Fruit fly (Drosophila melanogaster) whole organism, embryonic: ENCODE results near the gene CG42554.

ENCODE experiments used
- Adf1 ChIP-seq: fragments of 200-800 bp; sonication (Bioruptor generic); IDR thresholded peaks from 2 replicates; pipeline ENCODE4 v1.3.6; 2022; ENCODE audit warnings: missing biosample characterization, missing genetic modification characterization
- C15 ChIP-seq: fragments of 200-800 bp; sonication (Bioruptor generic); IDR thresholded peaks from 3 replicates; pipeline ENCODE4 v1.3.6; 2022; ENCODE audit warnings: missing biosample characterization, missing genetic modification characterization
- CG10209 ChIP-seq: fragments of 200-800 bp; sonication (Bioruptor generic); optimal IDR thresholded peaks from 3 replicates; lab custom pipeline; 2017; ENCODE audit warnings: missing biosample characterization, mild to moderate bottlenecking, missing genetic modification characterization, missing genetic modification reagents
- CG10274 ChIP-seq: fragments of 200-800 bp; sonication (Bioruptor generic); optimal IDR thresholded peaks from 3 replicates; lab custom pipeline; 2017; ENCODE audit warnings: missing biosample characterization, mild to moderate bottlenecking, missing genetic modification characterization
- CG10565 ChIP-seq: fragments of 200-800 bp; sonication (Bioruptor generic); optimal IDR thresholded peaks from 3 replicates; lab custom pipeline; 2016; ENCODE audit warnings: missing biosample characterization, mild to moderate bottlenecking, missing genetic modification characterization
- CG11560 ChIP-seq: fragments of 200-800 bp; sonication (Bioruptor generic); IDR thresholded peaks from 3 replicates; pipeline ENCODE4 v1.3.6; 2022; ENCODE audit warnings: missing biosample characterization, missing genetic modification characterization
- CG13894 ChIP-seq: fragments of 200-800 bp; sonication (Bioruptor generic); optimal IDR thresholded peaks from 3 replicates; lab custom pipeline; 2018; ENCODE audit warnings: missing biosample characterization, mild to moderate bottlenecking, missing genetic modification characterization, moderate library complexity
- CG14667 ChIP-seq: fragments of 200-800 bp; sonication (Bioruptor generic); IDR thresholded peaks from 2 replicates; pipeline ENCODE4 v1.3.6; 2022; ENCODE audit warnings: missing biosample characterization, missing genetic modification characterization
- CG14710 ChIP-seq: fragments of 200-800 bp; sonication (Bioruptor generic); optimal IDR thresholded peaks from 3 replicates; lab custom pipeline; 2019; ENCODE audit warnings: missing biosample characterization, mild to moderate bottlenecking, missing genetic modification characterization, moderate library complexity
- CG15011 ChIP-seq: fragments of 200-800 bp; sonication (Bioruptor generic); optimal IDR thresholded peaks from 3 replicates; lab custom pipeline; 2018; ENCODE audit warnings: missing biosample characterization, mild to moderate bottlenecking, missing genetic modification characterization
- CG15479 ChIP-seq: fragments of 200-800 bp; sonication (Bioruptor generic); optimal IDR thresholded peaks from 3 replicates; lab custom pipeline; 2019; ENCODE audit warnings: missing biosample characterization, mild to moderate bottlenecking, missing genetic modification characterization, moderate library complexity
- CG17361 ChIP-seq: fragments of 200-800 bp; sonication (Bioruptor generic); IDR thresholded peaks from 3 replicates; pipeline ENCODE4 v1.3.6; 2022; ENCODE audit warnings: missing biosample characterization, missing genetic modification characterization
- CG17802 ChIP-seq: fragments of 200-800 bp; sonication (Bioruptor generic); optimal IDR thresholded peaks from 2 replicates; lab custom pipeline; 2018; ENCODE audit warnings: missing biosample characterization, mild to moderate bottlenecking, missing genetic modification characterization, moderate library complexity
- CG1792 ChIP-seq: fragments of 200-800 bp; sonication (Bioruptor generic); optimal IDR thresholded peaks from 2 replicates; lab custom pipeline; 2016; ENCODE audit warnings: missing biosample characterization, missing genetic modification characterization
- CG2129 ChIP-seq: fragments of 200-800 bp; sonication (Bioruptor generic); IDR thresholded peaks from 2 replicates; pipeline ENCODE4 v1.3.6; 2022; ENCODE audit warnings: missing biosample characterization, missing genetic modification characterization; ENCODE audit not compliant: partially characterized antibody
- CG2678 ChIP-seq: fragments of 200-800 bp; sonication (Bioruptor generic); optimal IDR thresholded peaks from 3 replicates; lab custom pipeline; 2019; ENCODE audit warnings: missing biosample characterization, mild to moderate bottlenecking, missing genetic modification characterization, moderate library complexity
- CG3407 ChIP-seq: fragments of 200-800 bp; sonication (Bioruptor generic); optimal IDR thresholded peaks from 2 replicates; lab custom pipeline; 2018; ENCODE audit warnings: missing biosample characterization, mild to moderate bottlenecking, missing genetic modification characterization
- CG6654 ChIP-seq: fragments of 200-800 bp; sonication (Bioruptor generic); optimal IDR thresholded peaks from 2 replicates; lab custom pipeline; 2017; ENCODE audit warnings: missing biosample characterization, mild to moderate bottlenecking, missing genetic modification characterization
- CG6765 ChIP-seq: fragments of 200-800 bp; sonication (Bioruptor generic); optimal IDR thresholded peaks from 3 replicates; lab custom pipeline; 2017; ENCODE audit warnings: missing biosample characterization, mild to moderate bottlenecking, missing genetic modification characterization
- CG7556 ChIP-seq: fragments of 200-800 bp; sonication (Bioruptor generic); optimal IDR thresholded peaks from 2 replicates; lab custom pipeline; 2017; ENCODE audit warnings: missing biosample characterization, mild to moderate bottlenecking, missing genetic modification characterization
- CG7928 ChIP-seq: fragments of 200-800 bp; sonication (Bioruptor generic); optimal IDR thresholded peaks from 2 replicates; lab custom pipeline; 2017; ENCODE audit warnings: missing biosample characterization, mild to moderate bottlenecking, missing genetic modification characterization
- CG8359 ChIP-seq: fragments of 200-800 bp; sonication (Bioruptor generic); optimal IDR thresholded peaks from 2 replicates; lab custom pipeline; 2017; ENCODE audit warnings: missing biosample characterization, mild to moderate bottlenecking, missing genetic modification characterization, borderline replicate concordance
- CG9437 ChIP-seq: fragments of 200-800 bp; sonication (Bioruptor generic); optimal IDR thresholded peaks from 2 replicates; lab custom pipeline; 2018; ENCODE audit warnings: missing biosample characterization, mild to moderate bottlenecking, missing genetic modification characterization
- CG9609 ChIP-seq: fragments of 200-800 bp; sonication (Bioruptor generic); optimal IDR thresholded peaks from 3 replicates; lab custom pipeline; 2016; ENCODE audit warnings: missing biosample characterization, missing genetic modification characterization
- CkIIα-i1 ChIP-seq: fragments of 200-800 bp; sonication (Bioruptor generic); IDR thresholded peaks from 2 replicates; pipeline ENCODE4 v1.3.6; 2022; ENCODE audit warnings: missing biosample characterization, missing genetic modification characterization
- H2.0 ChIP-seq: fragments of 200-800 bp; sonication (Bioruptor generic); IDR thresholded peaks from 2 replicates; pipeline ENCODE4 v1.3.6; 2022; ENCODE audit warnings: missing biosample characterization, missing genetic modification characterization
- Max ChIP-seq: fragments of 200-800 bp; sonication (Bioruptor generic); optimal IDR thresholded peaks from 2 replicates; lab custom pipeline; 2016; ENCODE audit warnings: missing biosample characterization, mild to moderate bottlenecking, missing genetic modification characterization
- Poxn ChIP-seq: fragments of 200-800 bp; sonication (Bioruptor generic); IDR thresholded peaks from 2 replicates; pipeline ENCODE4 v1.3.6; 2022; ENCODE audit warnings: missing biosample characterization, missing genetic modification characterization
- Sox102F ChIP-seq: fragments of 200-800 bp; sonication (Bioruptor generic); optimal IDR thresholded peaks from 2 replicates; lab custom pipeline; 2018; ENCODE audit warnings: missing biosample characterization, mild to moderate bottlenecking, missing genetic modification characterization, moderate library complexity
- Ssrp ChIP-seq: fragments of 200-800 bp; sonication (Bioruptor generic); optimal IDR thresholded peaks from 2 replicates; lab custom pipeline; 2018; ENCODE audit warnings: missing biosample characterization, mild to moderate bottlenecking, missing genetic modification characterization, moderate library complexity
- Xbp1 ChIP-seq: fragments of 200-800 bp; sonication (Bioruptor generic); optimal IDR thresholded peaks from 3 replicates; lab custom pipeline; 2016; ENCODE audit warnings: missing biosample characterization, mild to moderate bottlenecking, missing genetic modification characterization
- bowl ChIP-seq: fragments of 200-800 bp; sonication (Bioruptor generic); IDR thresholded peaks from 2 replicates; pipeline ENCODE4 v1.3.6; 2022; ENCODE audit warnings: missing biosample characterization, missing genetic modification characterization
- cg ChIP-seq: fragments of 200-800 bp; sonication (Bioruptor generic); optimal IDR thresholded peaks from 3 replicates; lab custom pipeline; 2019; ENCODE audit warnings: missing biosample characterization, mild to moderate bottlenecking, missing genetic modification characterization, moderate library complexity
- crp ChIP-seq, 2 experiments: fragments of 200-800 bp; sonication (Bioruptor generic); optimal IDR thresholded peaks; 2 replicates in 1 of 2; 3 replicates in 1 of 2; lab custom pipeline; 2017; ENCODE audit warnings: missing biosample characterization in 2 of 2, missing genetic modification characterization in 2 of 2, mild to moderate bottlenecking in 1 of 2, moderate library complexity in 1 of 2
- dan ChIP-seq: fragments of 200-800 bp; sonication (Bioruptor generic); IDR thresholded peaks from 2 replicates; pipeline ENCODE4 v1.3.6; 2022; ENCODE audit warnings: missing biosample characterization, missing genetic modification characterization
- gfzf ChIP-seq: fragments of 200-800 bp; sonication (Bioruptor generic); optimal IDR thresholded peaks from 2 replicates; lab custom pipeline; 2016; ENCODE audit warnings: missing biosample characterization, mild to moderate bottlenecking, missing genetic modification characterization, moderate library complexity
- hbn ChIP-seq: fragments of 200-800 bp; sonication (Bioruptor generic); IDR thresholded peaks from 2 replicates; pipeline ENCODE4 v1.3.6; 2022; ENCODE audit warnings: missing biosample characterization, missing genetic modification characterization; ENCODE audit not compliant: partially characterized antibody
- jigr1 ChIP-seq: fragments of 200-800 bp; sonication (Bioruptor generic); IDR thresholded peaks from 3 replicates; pipeline ENCODE4 v1.3.6; 2022; ENCODE audit warnings: missing biosample characterization, missing genetic modification characterization
- kni ChIP-seq: fragments of 200-800 bp; sonication (Bioruptor generic); optimal IDR thresholded peaks from 3 replicates; lab custom pipeline; 2017; ENCODE audit warnings: mild to moderate bottlenecking, missing biosample characterization, missing genetic modification reagents, missing genetic modification characterization
- nom ChIP-seq: fragments of 200-800 bp; sonication (Bioruptor generic); optimal IDR thresholded peaks from 2 replicates; lab custom pipeline; 2017; ENCODE audit warnings: missing biosample characterization, missing genetic modification characterization, mild to moderate bottlenecking, moderate library complexity, missing genetic modification reagents
- p53 ChIP-seq: fragments of 200-800 bp; sonication (Bioruptor generic); optimal IDR thresholded peaks from 2 replicates; lab custom pipeline; 2016; ENCODE audit warnings: missing biosample characterization, missing genetic modification characterization
- ro ChIP-seq: fragments of 200-800 bp; sonication (Bioruptor generic); IDR thresholded peaks from 2 replicates; pipeline ENCODE4 v1.3.6; 2022; ENCODE audit warnings: missing biosample characterization, missing genetic modification characterization
- run ChIP-seq: fragments of 200-800 bp; sonication (Bioruptor generic); optimal IDR thresholded peaks from 3 replicates; lab custom pipeline; 2018; ENCODE audit warnings: missing biosample characterization, mild to moderate bottlenecking, missing genetic modification characterization
- stc ChIP-seq: fragments of 200-800 bp; sonication (Bioruptor generic); IDR thresholded peaks from 2 replicates; pipeline ENCODE4 v1.3.6; 2022; ENCODE audit warnings: missing biosample characterization, missing genetic modification characterization
- stwl ChIP-seq: fragments of 200-800 bp; sonication (Bioruptor generic); optimal IDR thresholded peaks from 3 replicates; lab custom pipeline; 2018; ENCODE audit warnings: missing biosample characterization, mild to moderate bottlenecking, missing genetic modification characterization, moderate library complexity
- sug ChIP-seq: fragments of 200-800 bp; optimal IDR thresholded peaks from 2 replicates; lab custom pipeline; 2019; ENCODE audit warnings: missing biosample characterization, mild to moderate bottlenecking, missing genetic modification characterization, moderate library complexity
- vfl ChIP-seq: fragments of 200-800 bp; sonication (Bioruptor generic); optimal IDR thresholded peaks from 2 replicates; lab custom pipeline; 2016; ENCODE audit warnings: missing biosample characterization, missing genetic modification characterization

CG42554 gene

dm6 chr3L:852267-852666 is 16.8 kb downstream of the CG42554 start (continued):
- TF ChIP-seq CG14667 (GFP tag; lab: Robert Waterston, UW) (no peak), CG6654 (GFP tag; lab: Kevin White, UChicago) (no peak), stwl (tag; lab: Kevin White, UChicago) (no peak), Max (no peak), dan (no peak), CG7556 (GFP tag; lab: Kevin White, UChicago) (no peak), CG9609 (no peak), CG7928 (no peak), C15 (GFP tag; lab: Robert Waterston, UW) (no peak), CG2129 (GFP tag; lab: Robert Waterston, UW) (no peak), CG14710 (tag; lab: Kevin White, UChicago) (no peak), CG3407 (GFP tag; lab: Kevin White, UChicago) (no peak)

dm6 chr3L:857063-858015 is 21.9 kb downstream of the CG42554 start, which contains the start of gene dpr20:
Gene dpr20 (minus strand): TSS chr3L:857248.
- TF ChIP-seq CG17802 (tag; lab: Kevin White, UChicago) (peak; percentile 39), CG17361 (GFP tag; lab: Robert Waterston, UW) (peak; percentile 55; the same call in 1 of the 3 replicates), CG1792 (GFP tag; lab: Kevin White, UChicago) (peak; percentile 76), CG11560 (tag; lab: Robert Waterston, UW) (peak; percentile 70), CkIIα-i1 (no peak), CG15011 (peak; percentile 58), bowl (peak; percentile 75), gfzf (GFP tag; lab: Kevin White, UChicago) (no peak), CG2678 (tag; lab: Kevin White, UChicago) (peak; percentile 82), CG10565 (no peak), run (tag; lab: Kevin White, UChicago) (no peak), stc (GFP tag; lab: Robert Waterston, UW) (peak; percentile 90), Poxn (GFP tag; lab: Robert Waterston, UW) (peak; percentile 70), CG10209 (GFP tag; lab: Kevin White, UChicago) (peak; percentile 73), CG8359 (GFP tag; lab: Kevin White, UChicago) (no peak), CG15479 (no peak), Sox102F (GFP tag; lab: Kevin White, UChicago) (peak; percentile 74), H2.0 (GFP tag; lab: Robert Waterston, UW) (peak; percentile 85), cg (GFP tag; lab: Kevin White, UChicago) (no peak), CG9437 (GFP tag; lab: Kevin White, UChicago) (peak; percentile 32), Adf1 (GFP tag; lab: Robert Waterston, UW) (peak; percentile 53), p53 (GFP tag; lab: Kevin White, UChicago) (no peak), CG10274 (peak; percentile 41), sug (tag; lab: Kevin White, UChicago) (peak; percentile 64), CG6765 (GFP tag; lab: Kevin White, UChicago) (peak; percentile 45), kni (GFP tag; lab: Kevin White, UChicago) (no peak), Ssrp (tag; lab: Kevin White, UChicago) (peak; percentile 61), hbn (GFP tag; lab: Robert Waterston, UW) (no peak), nom (GFP tag; lab: Kevin White, UChicago) (peak; percentile 59), Xbp1 (GFP tag; lab: Kevin White, UChicago) (peak; percentile 81), jigr1 (GFP tag; lab: Robert Waterston, UW) (peak; percentile 68; the same call in 1 of the 3 replicates), vfl (peak; percentile 63), crp (GFP tag; optimal IDR thresholded peaks at IDR 0.05; lab: Kevin White, UChicago) (peak in 1 of 2 experiments; percentile 6), CG13894 (peak; percentile 90), ro (GFP tag; lab: Robert Waterston, UW) (peak; percentile 77)
